Worm (Caenorhabditis elegans) whole organism, L4 larva: ENCODE results near the gene F02E8.4.
A peak's percentile ranks its signal among the peaks of the same experiment; 100 is the strongest.

Source experiments
- F37D6.2 ChIP-seq: sonication (generic microtip); optimal IDR thresholded peaks from 2 replicates; lab custom pipeline; 2016; ENCODE audit warnings: mild to moderate bottlenecking, missing genetic modification characterization, missing compliant biosample characterization
- F49E8.2 ChIP-seq: sonication (generic microtip); optimal IDR thresholded peaks from 2 replicates; lab custom pipeline; 2016; ENCODE audit warnings: missing compliant biosample characterization, mild to moderate bottlenecking, missing genetic modification characterization, borderline replicate concordance
- T20F7.1 ChIP-seq: fragments of 200-800 bp; sonication (Bioruptor generic); optimal IDR thresholded peaks from 2 replicates; lab custom pipeline; 2018; ENCODE audit warnings: mild to moderate bottlenecking, missing genetic modification characterization, missing compliant biosample characterization
- Y105C5A.15 ChIP-seq: fragments of 200-800 bp; sonication (Bioruptor generic); IDR thresholded peaks from 2 replicates; pipeline ENCODE4 v1.3.6; 2022; ENCODE audit warnings: missing genetic modification characterization, missing compliant biosample characterization
- Y48G9A.11 ChIP-seq: fragments of 200-800 bp; sonication (Bioruptor generic); IDR thresholded peaks from 2 replicates; pipeline ENCODE4 v1.3.6; 2022; ENCODE audit warnings: missing genetic modification reagents, missing genetic modification characterization, missing compliant biosample characterization
- Y5F2A.4 ChIP-seq: fragments of 200-800 bp; sonication (Bioruptor generic); optimal IDR thresholded peaks from 2 replicates; lab custom pipeline; 2018; ENCODE audit warnings: mild to moderate bottlenecking, missing genetic modification characterization, missing compliant biosample characterization
- Y75B8A.6 ChIP-seq: fragments of 200-800 bp; sonication (Bioruptor generic); IDR thresholded peaks from 2 replicates; pipeline ENCODE4 v1.3.6; 2022; ENCODE audit warnings: missing genetic modification reagents, missing genetic modification characterization, missing compliant biosample characterization
- ZK337.2 ChIP-seq: fragments of 200-800 bp; sonication (Bioruptor generic); IDR thresholded peaks from 2 replicates; pipeline ENCODE4 v1.3.6; 2022; ENCODE audit warnings: missing genetic modification reagents, missing genetic modification characterization, missing compliant biosample characterization
- arid-1 ChIP-seq: fragments of 200-800 bp; sonication (Bioruptor generic); conservative IDR thresholded peaks from 2 replicates; pipeline ENCODE4 v1.3.6; 2022; ENCODE audit warnings: missing genetic modification reagents, missing genetic modification characterization, missing compliant biosample characterization
- dmd-6 ChIP-seq: fragments of 200-800 bp; sonication (Bioruptor generic); IDR thresholded peaks from 2 replicates; pipeline ENCODE4 v1.3.6; 2022; ENCODE audit warnings: missing genetic modification reagents, missing genetic modification characterization, missing compliant biosample characterization
- dve-1 ChIP-seq: sonication (generic microtip); optimal IDR thresholded peaks from 2 replicates; lab custom pipeline; 2017; ENCODE audit warnings: antibody characterized with exemption, mild to moderate bottlenecking, missing genetic modification characterization, missing compliant biosample characterization; ENCODE audit not compliant: insufficient read depth
- hmg-1.1 ChIP-seq: fragments of 200-800 bp; sonication (Bioruptor generic); IDR thresholded peaks from 2 replicates; pipeline ENCODE4 v1.3.6; 2022; ENCODE audit warnings: missing genetic modification reagents, missing genetic modification characterization, missing compliant biosample characterization
- lim-7 ChIP-seq: fragments of 200-800 bp; sonication (Bioruptor generic); IDR thresholded peaks from 2 replicates; pipeline ENCODE4 v1.3.6; 2022; ENCODE audit warnings: missing genetic modification characterization, missing compliant biosample characterization
- lin-29 ChIP-seq: fragments of 200-800 bp; sonication (Bioruptor generic); IDR thresholded peaks from 2 replicates; pipeline ENCODE4 v1.3.6; 2022; ENCODE audit warnings: missing genetic modification reagents, missing genetic modification characterization, missing compliant biosample characterization
- lin-39 ChIP-seq: fragments of 150-350 bp; optimal IDR thresholded peaks from 2 replicates; lab custom pipeline; 2014; ENCODE audit warnings: missing biosample characterization, missing genetic modification reagents, missing genetic modification characterization
- madf-9 ChIP-seq: fragments of 200-800 bp; sonication (Bioruptor generic); conservative IDR thresholded peaks from 2 replicates; pipeline ENCODE4 v1.3.6; 2022; ENCODE audit warnings: missing genetic modification reagents, missing genetic modification characterization, missing compliant biosample characterization
- mdl-1 ChIP-seq, 2 experiments: fragments of 150-350 bp in 1 of 2; sonication (generic microtip) in 1 of 2; optimal IDR thresholded peaks; 2 replicates each; lab custom pipeline; 2014 to 2017; ENCODE audit warnings: missing biosample characterization in 2 of 2, missing genetic modification characterization in 2 of 2
- mep-1 ChIP-seq: fragments of 150-350 bp; sonication (generic microtip); optimal IDR thresholded peaks from 3 replicates; lab custom pipeline; 2014; ENCODE audit warnings: missing biosample characterization, missing genetic modification characterization
- nhr-102 ChIP-seq: sonication (generic microtip); optimal IDR thresholded peaks from 2 replicates; lab custom pipeline; 2016; ENCODE audit warnings: mild to moderate bottlenecking, missing genetic modification characterization, moderate library complexity, missing compliant biosample characterization
- nhr-111 ChIP-seq: fragments of 200-800 bp; sonication (Bioruptor generic); optimal IDR thresholded peaks from 2 replicates; lab custom pipeline; 2018; ENCODE audit warnings: mild to moderate bottlenecking, missing genetic modification characterization, missing compliant biosample characterization
- nhr-41 ChIP-seq: fragments of 200-800 bp; sonication (Bioruptor generic); IDR thresholded peaks from 2 replicates; pipeline ENCODE4 v1.3.6; 2022; ENCODE audit warnings: missing genetic modification reagents, missing genetic modification characterization, missing compliant biosample characterization
- nhr-6 ChIP-seq: fragments of 150-350 bp; optimal IDR thresholded peaks from 2 replicates; lab custom pipeline; 2014; ENCODE audit warnings: missing biosample characterization, missing genetic modification characterization
- pha-4 ChIP-seq, 2 experiments: fragments of 150-350 bp in 1 of 2; fragments of 200-800 bp in 1 of 2; sonication (Bioruptor generic) in 1 of 2; IDR thresholded peaks in 1 of 2; optimal IDR thresholded peaks in 1 of 2; 2 replicates each; pipeline versions ENCODE4 v1.3.6 to Lab custom; 2014 to 2022; ENCODE audit warnings: missing genetic modification characterization in 2 of 2, missing genetic modification reagents in 2 of 2, missing biosample characterization in 1 of 2, missing compliant biosample characterization in 1 of 2
- php-3 ChIP-seq: fragments of 200-800 bp; sonication (Bioruptor generic); IDR thresholded peaks from 2 replicates; pipeline ENCODE4 v1.3.6; 2022; ENCODE audit warnings: missing genetic modification reagents, missing genetic modification characterization, missing compliant biosample characterization
- sdz-12 ChIP-seq: fragments of 200-800 bp; sonication (Bioruptor generic); optimal IDR thresholded peaks from 2 replicates; lab custom pipeline; 2018; ENCODE audit warnings: mild to moderate bottlenecking, missing genetic modification characterization, missing compliant biosample characterization
- snpc-4 ChIP-seq: fragments of 150-350 bp; optimal IDR thresholded peaks from 2 replicates; lab custom pipeline; 2014; ENCODE audit warnings: missing biosample characterization, missing genetic modification characterization
- spr-1 ChIP-seq: sonication (generic microtip); optimal IDR thresholded peaks from 2 replicates; lab custom pipeline; 2016; ENCODE audit warnings: mild to moderate bottlenecking, missing genetic modification characterization, missing compliant biosample characterization
- vab-7 ChIP-seq: fragments of 200-800 bp; sonication (Bioruptor generic); IDR thresholded peaks from 2 replicates; pipeline ENCODE4 v1.3.6; 2022; ENCODE audit warnings: missing genetic modification reagents, missing genetic modification characterization, missing compliant biosample characterization
- zip-2 ChIP-seq: fragments of 150-350 bp; optimal IDR thresholded peaks from 2 replicates; lab custom pipeline; 2014; ENCODE audit warnings: missing biosample characterization, missing genetic modification characterization

Gene F02E8.4

DNA sequence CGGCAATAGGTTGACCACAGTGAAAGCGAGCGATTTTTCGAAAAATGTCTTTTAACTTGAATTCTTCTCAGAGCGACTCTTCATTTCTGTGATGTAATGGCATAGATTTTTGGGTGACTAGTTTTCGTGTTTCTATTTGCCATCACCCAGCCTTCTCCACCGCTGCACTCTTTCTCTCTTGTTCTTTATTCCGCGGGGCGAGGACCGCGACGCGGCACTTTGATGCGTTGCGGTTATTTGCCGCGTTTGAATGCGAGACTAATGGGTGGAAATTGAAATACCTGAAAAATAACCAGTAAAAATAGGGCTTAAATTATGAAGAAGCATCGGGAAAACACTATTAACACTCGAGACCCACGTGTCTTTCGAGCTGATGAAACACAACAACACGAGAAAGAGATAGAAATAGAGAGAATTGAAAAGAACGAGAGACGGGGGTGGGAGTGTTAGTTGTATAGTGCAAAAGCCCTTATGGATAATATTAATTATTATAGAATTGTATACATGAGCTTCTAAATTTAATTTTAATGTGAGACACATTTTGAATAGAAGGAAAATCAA lies 50.3 kb downstream of the F02E8.4 start, which contains the start of gene dgk-2 (continued):
- TF ChIP-seq F49E8.2 (no peak), dve-1 (no peak), snpc-4 (tag; lab: Kevin White, UChicago) (no peak), php-3 (GFP tag; lab: Robert Waterston, UW) (no peak), lin-29 (GFP tag; lab: Robert Waterston, UW) (no peak), nhr-41 (GFP tag; lab: Robert Waterston, UW) (no peak), mep-1 (peak; percentile 15), nhr-102 (tag; lab: Kevin White, UChicago) (no peak), Y75B8A.6 (no peak), madf-9 (no peak), T20F7.1 (GFP tag; lab: Kevin White, UChicago) (no peak), lin-39 (tag; lab: Kevin White, UChicago) (no peak), hmg-1.1 (no peak; the same call in 1 of the 2 replicates), nhr-111 (GFP tag; lab: Kevin White, UChicago) (no peak), mdl-1 (tag; optimal IDR thresholded peaks at IDR 0.05; lab: Kevin White, UChicago) (peak; percentile 33 to 83), dmd-6 (GFP tag; lab: Robert Waterston, UW) (peak; percentile 25; the same call in 1 of the 2 replicates), Y5F2A.4 (GFP tag; lab: Kevin White, UChicago) (no peak), ZK337.2 (GFP tag; lab: Robert Waterston, UW) (no peak), vab-7 (GFP tag; lab: Robert Waterston, UW) (no peak), arid-1 (GFP tag; lab: Robert Waterston, UW) (no peak), zip-2 (no peak), Y105C5A.15 (no peak), lim-7 (GFP tag; lab: Robert Waterston, UW) (no peak), sdz-12 (no peak), pha-4 (GFP tag; IDR thresholded peaks at IDR 0.05; lab: Robert Waterston, UW) (no peak), pha-4 (tag; optimal IDR thresholded peaks at IDR 0.05; lab: Kevin White, UChicago) (no peak), spr-1 (tag; lab: Kevin White, UChicago) (no peak), Y48G9A.11 (no peak), F37D6.2 (tag; lab: Kevin White, UChicago) (no peak), nhr-6 (no peak)
